Worm (Caenorhabditis elegans): ENCODE data around the gene nhr-94.

The nhr-94 gene

ce11 chrV:7726927-7727326 is 40.8 kb upstream of the nhr-94 start:
- TF ChIP-seq nhr-237 (tag; optimal IDR thresholded peaks at IDR 0.05) (no peak), ZK546.5 (tag; optimal IDR thresholded peaks at IDR 0.05) (no peak), ceh-16 (tag; optimal IDR thresholded peaks at IDR 0.05) (no peak), nfya-1 (tag; optimal IDR thresholded peaks at IDR 0.05; ENCODE audit: insufficient read depth) (peak; percentile 18), elt-2 (tag; optimal IDR thresholded peaks at IDR 0.05) (no peak), fos-1 (tag; optimal IDR thresholded peaks at IDR 0.05) (no peak)

DNA sequence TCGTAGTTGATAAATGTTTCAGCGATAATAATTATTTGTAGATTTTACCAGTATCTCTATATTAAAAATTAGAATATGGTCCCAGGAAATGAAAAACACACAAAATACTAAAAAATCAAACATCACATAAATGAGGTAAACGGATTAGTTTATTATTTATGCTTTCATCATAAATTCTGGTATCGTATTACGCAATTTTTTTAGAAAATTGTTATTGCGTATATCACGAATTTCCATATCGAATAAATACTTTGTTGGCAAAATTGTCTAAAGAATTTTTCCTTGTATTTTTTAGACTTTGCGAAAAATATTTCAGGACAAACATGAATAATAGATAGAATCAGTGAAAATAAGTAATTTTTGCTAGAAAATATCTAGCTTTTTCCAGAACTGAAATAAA is 40.1 kb upstream of the nhr-94 start:
- no peak for TF ChIP-seq ceh-9 (tag; optimal IDR thresholded peaks at IDR 0.05)
- TF ChIP-seq ceh-28 (tag; optimal IDR thresholded peaks at IDR 0.05), result no peak
- no peak for TF ChIP-seq nhr-11 (tag; optimal IDR thresholded peaks at IDR 0.05)
- TF ChIP-seq elt-3 (tag; optimal IDR thresholded peaks at IDR 0.05), result no peak
- TF ChIP-seq nhr-76 (tag; optimal IDR thresholded peaks at IDR 0.05), result no peak
- TF ChIP-seq zag-1 (tag; optimal IDR thresholded peaks at IDR 0.05), result no peak
- TF ChIP-seq pha-4 (tag; optimal IDR thresholded peaks at IDR 0.05), result no peak
- no peak for TF ChIP-seq pqm-1 (tag; optimal IDR thresholded peaks at IDR 0.05)

ce11 chrV:7723967-7724544 is 37.9 kb upstream of the nhr-94 start, which contains the start of the genes ZK105.6 and ZK105.8:
ZK105.6 (minus strand) TSS chrV:7724067.
ZK105.8 (plus strand) TSS chrV:7724494.
- no peak for TF ChIP-seq nhr-76 (tag; optimal IDR thresholded peaks at IDR 0.05)
- TF ChIP-seq nhr-11 (tag; optimal IDR thresholded peaks at IDR 0.05), result no peak
- TF ChIP-seq egl-5 (tag; optimal IDR thresholded peaks at IDR 0.05), result no peak
- TF ChIP-seq fos-1 (tag; optimal IDR thresholded peaks at IDR 0.05), result no peak
- TF ChIP-seq mdl-1 (tag; optimal IDR thresholded peaks at IDR 0.05), result no peak
- TF ChIP-seq nhr-23 (tag; optimal IDR thresholded peaks at IDR 0.05), result no peak
- TF ChIP-seq hmg-11 (tag; optimal IDR thresholded peaks at IDR 0.05), result no peak
- TF ChIP-seq nhr-67 (tag; optimal IDR thresholded peaks at IDR 0.05), result no peak
- no peak for TF ChIP-seq mml-1 (tag; optimal IDR thresholded peaks at IDR 0.05)
- TF ChIP-seq ztf-4 (tag; optimal IDR thresholded peaks at IDR 0.05), result no peak
- TF ChIP-seq zag-1 (tag; optimal IDR thresholded peaks at IDR 0.05), result no peak
- TF ChIP-seq nhr-25 (tag; optimal IDR thresholded peaks at IDR 0.05), result no peak
- TF ChIP-seq ZK546.5 (tag; optimal IDR thresholded peaks at IDR 0.05), result no peak
- TF ChIP-seq fkh-10 (GFP tag; optimal IDR thresholded peaks at IDR 0.05), result no peak
- TF ChIP-seq nfya-1 (tag; optimal IDR thresholded peaks at IDR 0.05; ENCODE audit: insufficient read depth), result no peak
- no peak for TF ChIP-seq ceh-9 (tag; optimal IDR thresholded peaks at IDR 0.05)
- no peak for TF ChIP-seq nhr-237 (tag; optimal IDR thresholded peaks at IDR 0.05)
- no peak for TF ChIP-seq snpc-4 (tag; optimal IDR thresholded peaks at IDR 0.05)
- no peak for TF ChIP-seq ama-1 (optimal IDR thresholded peaks at IDR 0.05)
- no peak for TF ChIP-seq tbx-2 (tag; optimal IDR thresholded peaks at IDR 0.05)

ce11 chrV:7721945-7722344 is 35.8 kb upstream of the nhr-94 start, which contains the start of gene ZK105.14:
ZK105.14 (minus strand) TSS chrV:7722045.
- TF ChIP-seq ZK546.5 (tag; optimal IDR thresholded peaks at IDR 0.05) (no peak), tbx-2 (tag; optimal IDR thresholded peaks at IDR 0.05) (no peak), nhr-11 (tag; optimal IDR thresholded peaks at IDR 0.05) (no peak), nhr-12 (tag; optimal IDR thresholded peaks at IDR 0.05) (no peak), nhr-43 (tag; optimal IDR thresholded peaks at IDR 0.05; ENCODE audit: poor library complexity, severe bottlenecking) (no peak), ceh-28 (tag; optimal IDR thresholded peaks at IDR 0.05) (no peak), ceh-9 (tag; optimal IDR thresholded peaks at IDR 0.05) (no peak), nhr-23 (tag; optimal IDR thresholded peaks at IDR 0.05) (no peak), zag-1 (tag; optimal IDR thresholded peaks at IDR 0.05) (no peak)

ce11 chrV:7717629-7718028 is 31.5 kb upstream of the nhr-94 start, which contains the start of gene ZK105.5:
ZK105.5 (minus strand) TSS chrV:7717729.
- no peak for TF ChIP-seq egl-27 (tag; optimal IDR thresholded peaks at IDR 0.05)
- TF ChIP-seq lin-15B (tag; optimal IDR thresholded peaks at IDR 0.05), result no peak
- no peak for TF ChIP-seq ztf-4 (tag; optimal IDR thresholded peaks at IDR 0.05)
- TF ChIP-seq tbx-2 (tag; optimal IDR thresholded peaks at IDR 0.05), result no peak
- TF ChIP-seq elt-3 (tag; optimal IDR thresholded peaks at IDR 0.05), result no peak
- no peak for TF ChIP-seq nfya-1 (tag; optimal IDR thresholded peaks at IDR 0.05; ENCODE audit: insufficient read depth)

ce11 chrV:7716034-7716433 is 29.9 kb upstream of the nhr-94 start, which contains the start of gene ZK105.12:
ZK105.12 (minus strand) TSS chrV:7716134.
- TF ChIP-seq lin-15B (tag; optimal IDR thresholded peaks at IDR 0.05), result no peak
- TF ChIP-seq nhr-23 (tag; optimal IDR thresholded peaks at IDR 0.05), result no peak
- TF ChIP-seq elt-2 (tag; optimal IDR thresholded peaks at IDR 0.05), result no peak
